Fruit fly (Drosophila melanogaster): ENCODE data around the gene CG33654.

Gene CG33654

dm6 chr3R:9577382-9578137, 5.5 kb downstream of the CG33654 start, which contains the start of the genes Kap-alpha3 and Son:
Gene Kap-alpha3, minus strand, starts transcription at chr3R:9577733.
Gene Son, plus strand, starts transcription at chr3R:9578042.
- TF ChIP-seq spab (GFP tag; optimal IDR thresholded peaks at IDR 0.05), result peak; percentile 61
- TF ChIP-seq ss (GFP tag; optimal IDR thresholded peaks at IDR 0.05), result peak; percentile 67 to 91
- TF ChIP-seq Eip78C (GFP tag), result peak; percentile 94
- TF ChIP-seq esn (GFP tag; optimal IDR thresholded peaks at IDR 0.05), result peak; percentile 94
- peak; percentile 70 for TF ChIP-seq CG11762 (GFP tag; optimal IDR thresholded peaks at IDR 0.05; ENCODE audit: insufficient read depth)
- 0 out of 3 replicates have a peak, but pooled peaks have one; percentile 41 for TF ChIP-seq CG8119 (GFP tag; IDR thresholded peaks at IDR 0.05)
- TF ChIP-seq CG6163 (GFP tag; IDR thresholded peaks at IDR 0.05), result peak; percentile 85
- no peak for TF ChIP-seq svp (GFP tag)
- peak; percentile 84 for TF ChIP-seq Smox (GFP tag; optimal IDR thresholded peaks at IDR 0.05)
- peak; percentile 78 for TF ChIP-seq CG3032 (tag; optimal IDR thresholded peaks at IDR 0.05)
- peak; percentile 53 for TF ChIP-seq CG4318 (GFP tag; optimal IDR thresholded peaks at IDR 0.05)
- TF ChIP-seq CG8632 (GFP tag; optimal IDR thresholded peaks at IDR 0.05), result peak; percentile 72
- peak; percentile 90 for TF ChIP-seq Eip75B (GFP tag; optimal IDR thresholded peaks at IDR 0.05)
- peak; percentile 85 for TF ChIP-seq Sox102F (GFP tag; optimal IDR thresholded peaks at IDR 0.05)
- peak; percentile 79 for TF ChIP-seq CG32006 (GFP tag; optimal IDR thresholded peaks at IDR 0.05)
- peak; percentile 81 for TF ChIP-seq fd85E (GFP tag; optimal IDR thresholded peaks at IDR 0.05)
- TF ChIP-seq CG11294 (GFP tag; IDR thresholded peaks at IDR 0.05), result peak; percentile 56; the same call in 1 of the 2 replicates
- peak; percentile 69 for TF ChIP-seq fd59A (GFP tag; optimal IDR thresholded peaks at IDR 0.05)
- TF ChIP-seq CG15336 (GFP tag; IDR thresholded peaks at IDR 0.05), result 0 out of 2 replicates have a peak, but pooled peaks have one; percentile 21
- TF ChIP-seq CG16779 (tag; optimal IDR thresholded peaks at IDR 0.05), result peak; percentile 78
- TF ChIP-seq topi (GFP tag; optimal IDR thresholded peaks at IDR 0.05), result peak; percentile 88
- TF ChIP-seq CG9139 (GFP tag; optimal IDR thresholded peaks at IDR 0.05), result peak; percentile 83
- peak; percentile 91 for TF ChIP-seq lz (GFP tag; optimal IDR thresholded peaks at IDR 0.05)
- peak; percentile 76 for TF ChIP-seq Sox15 (GFP tag; optimal IDR thresholded peaks at IDR 0.05)
- TF ChIP-seq dsx (GFP tag; optimal IDR thresholded peaks at IDR 0.05; ENCODE audit: poor library complexity, severe bottlenecking), result peak; percentile 65
- TF ChIP-seq vri (GFP tag; optimal IDR thresholded peaks at IDR 0.05), result peak; percentile 91
- TF ChIP-seq CG7368 (GFP tag; optimal IDR thresholded peaks at IDR 0.05), result peak; percentile 81
- TF ChIP-seq Hr38 (GFP tag; optimal IDR thresholded peaks at IDR 0.05), result peak; percentile 9
- TF ChIP-seq salr (GFP tag; optimal IDR thresholded peaks at IDR 0.05), result peak; percentile 70 to 82
- TF ChIP-seq pdm3 (GFP tag; optimal IDR thresholded peaks at IDR 0.05), result peak; percentile 88
- TF ChIP-seq acj6 (GFP tag; optimal IDR thresholded peaks at IDR 0.05), result peak; percentile 85
- peak; percentile 56 for TF ChIP-seq Lpt (GFP tag; optimal IDR thresholded peaks at IDR 0.05)
- TF ChIP-seq Hr39 (GFP tag; optimal IDR thresholded peaks at IDR 0.05), result peak; percentile 91
- peak; percentile 74 for TF ChIP-seq CG11902 (GFP tag; optimal IDR thresholded peaks at IDR 0.05)
- TF ChIP-seq Eip93F (GFP tag; optimal IDR thresholded peaks at IDR 0.05), result no peak
- peak; percentile 78 for TF ChIP-seq Hr4 (GFP tag; optimal IDR thresholded peaks at IDR 0.05)
- peak; percentile 75 for TF ChIP-seq CG8319 (GFP tag; optimal IDR thresholded peaks at IDR 0.05)
- TF ChIP-seq CG31627 (GFP tag; optimal IDR thresholded peaks at IDR 0.05), result peak; percentile 93
- TF ChIP-seq fkh (GFP tag; optimal IDR thresholded peaks at IDR 0.05), result peak; percentile 81
- TF ChIP-seq Ets96B (tag; optimal IDR thresholded peaks at IDR 0.05), result peak; percentile 69
- TF ChIP-seq OdsH (GFP tag; optimal IDR thresholded peaks at IDR 0.05), result peak; percentile 87
- peak; percentile 82 for TF ChIP-seq CG34406 (GFP tag; optimal IDR thresholded peaks at IDR 0.05)
- TF ChIP-seq CG6792 (GFP tag; optimal IDR thresholded peaks at IDR 0.05), result peak; percentile 79
- TF ChIP-seq Met (GFP tag; optimal IDR thresholded peaks at IDR 0.05), result peak; percentile 89
- peak; percentile 57 for TF ChIP-seq Gug (GFP tag; IDR thresholded peaks at IDR 0.05)
- TF ChIP-seq Blimp-1 (GFP tag; optimal IDR thresholded peaks at IDR 0.05), result peak; percentile 81
- TF ChIP-seq CG6854 (GFP tag; optimal IDR thresholded peaks at IDR 0.05), result peak; percentile 92
- peak; percentile 84 for TF ChIP-seq achi (GFP tag; optimal IDR thresholded peaks at IDR 0.05)
- peak; percentile 84 for TF ChIP-seq Ets21C (GFP tag; optimal IDR thresholded peaks at IDR 0.05)
- TF ChIP-seq Sox14 (GFP tag; optimal IDR thresholded peaks at IDR 0.05), result peak; percentile 88

All from whole organism, prepupa.